Worm (Caenorhabditis elegans): Measurements from ENCODE around the gene rgs-3.

Gene rgs-3

ce11 chrII:6148369-6148768, 48.8 kb downstream of the rgs-3 start:
- TF ChIP-seq ces-1 (GFP tag; optimal IDR thresholded peaks at IDR 0.05): peak; percentile 92
- no peak for TF ChIP-seq ztf-11 (tag; optimal IDR thresholded peaks at IDR 0.05)

- no peak for TF ChIP-seq mab-5 (tag; optimal IDR thresholded peaks at IDR 0.05)
- no peak for TF ChIP-seq ceh-43 (GFP tag; optimal IDR thresholded peaks at IDR 0.05)
- TF ChIP-seq ham-2 (GFP tag; optimal IDR thresholded peaks at IDR 0.05): no peak
- TF ChIP-seq unc-39 (tag; optimal IDR thresholded peaks at IDR 0.05): no peak
- TF ChIP-seq drap-1 (GFP tag; optimal IDR thresholded peaks at IDR 0.05): no peak
- TF ChIP-seq nhr-76 (tag; optimal IDR thresholded peaks at IDR 0.05): no peak
- no peak for TF ChIP-seq sem-2 (GFP tag; optimal IDR thresholded peaks at IDR 0.05)
- TF ChIP-seq mls-2 (tag; optimal IDR thresholded peaks at IDR 0.05): peak; percentile 13
- no peak for TF ChIP-seq nhr-28 (tag; optimal IDR thresholded peaks at IDR 0.05)
- no peak for TF ChIP-seq elt-3 (tag; optimal IDR thresholded peaks at IDR 0.05)
- no peak for TF ChIP-seq mep-1 (tag; optimal IDR thresholded peaks at IDR 0.05)
- TF ChIP-seq pha-4 (tag; optimal IDR thresholded peaks at IDR 0.05): no peak
- no peak for TF ChIP-seq nhr-12 (tag; optimal IDR thresholded peaks at IDR 0.05)
- TF ChIP-seq ceh-83 (GFP tag; optimal IDR thresholded peaks at IDR 0.05): no peak
- TF ChIP-seq ces-1 (GFP tag; optimal IDR thresholded peaks at IDR 0.05): peak; percentile 63
Measured at ce11 chrII:6149434-6149833, 49.8 kb downstream of the rgs-3 start.

- TF ChIP-seq unc-62 (GFP tag; optimal IDR thresholded peaks at IDR 0.05) (no peak), ceh-39 (tag; optimal IDR thresholded peaks at IDR 0.05) (no peak), elt-3 (tag; optimal IDR thresholded peaks at IDR 0.05) (no peak), ztf-11 (tag; optimal IDR thresholded peaks at IDR 0.05) (no peak), lsy-2 (tag; optimal IDR thresholded peaks at IDR 0.05) (no peak), zip-8 (tag; optimal IDR thresholded peaks at IDR 0.05) (no peak), tbx-8 (GFP tag; optimal IDR thresholded peaks at IDR 0.05) (no peak)
Measured at ce11 chrII:6158111-6158510, 58.5 kb downstream of the rgs-3 start.
